Fruit fly (Drosophila melanogaster): ENCODE results near the gene Bap111.

DNA sequence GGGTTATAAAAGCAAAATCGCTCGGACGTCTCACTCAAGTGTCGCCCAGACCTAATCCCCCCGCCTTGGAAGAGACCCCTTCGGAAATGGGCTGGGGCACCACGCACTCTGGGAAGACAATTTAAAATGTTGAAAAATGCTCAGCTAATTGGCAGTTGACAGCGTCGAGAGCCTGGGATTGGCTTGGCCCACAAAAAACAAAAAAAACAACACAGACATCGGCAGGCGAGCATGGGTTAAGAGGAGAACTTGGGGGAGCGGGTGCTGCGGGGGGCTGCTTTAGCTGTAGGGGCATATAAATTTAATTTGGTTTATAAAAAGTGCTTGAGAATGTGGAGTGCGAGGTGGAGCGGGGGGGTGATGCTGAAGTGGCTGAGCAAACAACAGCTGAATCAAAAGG is 26.6 kb upstream of the Bap111 start:
- TF ChIP-seq OdsH (GFP tag; optimal IDR thresholded peaks at IDR 0.05) (no peak), Dfd (GFP tag; optimal IDR thresholded peaks at IDR 0.05) (no peak), sv (GFP tag; optimal IDR thresholded peaks at IDR 0.05) (no peak), fru (GFP tag; optimal IDR thresholded peaks at IDR 0.05) (no peak), foxo (GFP tag; optimal IDR thresholded peaks at IDR 0.05) (no peak), h (GFP tag; optimal IDR thresholded peaks at IDR 0.05) (no peak), CrebA (GFP tag; optimal IDR thresholded peaks at IDR 0.05; ENCODE audit: borderline replicate concordance) (no peak)

Measured in whole organism, wandering third instar larva.